Worm (Caenorhabditis elegans) whole organism, L4 larva: ENCODE measurements around the gene F56C9.10.

Experiments used
- D1046.2 ChIP-seq: fragments of 200-800 bp; sonication (Bioruptor generic); IDR thresholded peaks from 2 replicates; pipeline ENCODE4 v1.3.6; 2022; ENCODE audit warnings: missing genetic modification characterization, missing compliant biosample characterization
- F10B5.3 ChIP-seq: sonication (generic microtip); optimal IDR thresholded peaks from 2 replicates; lab custom pipeline; 2016; ENCODE audit warnings: mild to moderate bottlenecking, missing genetic modification characterization, missing compliant biosample characterization
- F44E2.7 ChIP-seq: fragments of 200-800 bp; sonication (Bioruptor generic); IDR thresholded peaks from 2 replicates; pipeline ENCODE4 v2.1.2; 2022; ENCODE audit warnings: missing genetic modification characterization, missing compliant biosample characterization
- F49E8.2 ChIP-seq: sonication (generic microtip); optimal IDR thresholded peaks from 2 replicates; lab custom pipeline; 2016; ENCODE audit warnings: missing compliant biosample characterization, mild to moderate bottlenecking, missing genetic modification characterization, borderline replicate concordance
- T26A8.4 ChIP-seq: fragments of 200-800 bp; sonication (Bioruptor generic); IDR thresholded peaks from 2 replicates; pipeline ENCODE4 v1.3.6; 2022; ENCODE audit warnings: missing genetic modification characterization, missing compliant biosample characterization
- Y5F2A.4 ChIP-seq: fragments of 200-800 bp; sonication (Bioruptor generic); optimal IDR thresholded peaks from 2 replicates; lab custom pipeline; 2018; ENCODE audit warnings: mild to moderate bottlenecking, missing genetic modification characterization, missing compliant biosample characterization
- Y75B8A.6 ChIP-seq: fragments of 200-800 bp; sonication (Bioruptor generic); IDR thresholded peaks from 2 replicates; pipeline ENCODE4 v1.3.6; 2022; ENCODE audit warnings: missing genetic modification reagents, missing genetic modification characterization, missing compliant biosample characterization
- ZK337.2 ChIP-seq: fragments of 200-800 bp; sonication (Bioruptor generic); IDR thresholded peaks from 2 replicates; pipeline ENCODE4 v1.3.6; 2022; ENCODE audit warnings: missing genetic modification reagents, missing genetic modification characterization, missing compliant biosample characterization
- aha-1 ChIP-seq: fragments of 150-350 bp; peaks from one replicate; lab custom pipeline; 2014; ENCODE audit warnings: missing biosample characterization, missing genetic modification characterization
- ama-1 ChIP-seq: fragments of 150-350 bp; optimal IDR thresholded peaks from 2 replicates; lab custom pipeline; 2014; ENCODE audit warnings: inconsistent platforms, mixed read lengths
- arid-1 ChIP-seq: fragments of 200-800 bp; sonication (Bioruptor generic); conservative IDR thresholded peaks from 2 replicates; pipeline ENCODE4 v1.3.6; 2022; ENCODE audit warnings: missing genetic modification reagents, missing genetic modification characterization, missing compliant biosample characterization
- attf-4 ChIP-seq: sonication (generic microtip); optimal IDR thresholded peaks from 3 replicates; lab custom pipeline; 2017; ENCODE audit warnings: missing biosample characterization, missing genetic modification characterization
- ceh-62 ChIP-seq: sonication (generic microtip); optimal IDR thresholded peaks from 2 replicates; lab custom pipeline; 2017; ENCODE audit warnings: missing biosample characterization, missing genetic modification characterization
- ces-1 ChIP-seq: fragments of 150-350 bp; sonication (generic microtip); optimal IDR thresholded peaks from 4 replicates; lab custom pipeline; 2014; ENCODE audit warnings: missing biosample characterization, missing genetic modification reagents, missing genetic modification characterization
- ctbp-1 ChIP-seq: fragments of 200-800 bp; sonication (Bioruptor generic); IDR thresholded peaks from 2 replicates; pipeline ENCODE4 v1.3.6; 2022; ENCODE audit warnings: missing genetic modification reagents, missing genetic modification characterization, missing compliant biosample characterization
- daf-16 ChIP-seq, 3 experiments: sonication (generic microtip); optimal IDR thresholded peaks; 2 replicates each; lab custom pipeline; 2016 to 2017; ENCODE audit warnings: missing genetic modification characterization in 3 of 3, missing genetic modification reagents in 3 of 3, mild to moderate bottlenecking in 2 of 3, missing compliant biosample characterization in 2 of 3, missing biosample characterization in 1 of 3, moderate library complexity in 1 of 3
- lin-1 ChIP-seq: fragments of 200-800 bp; sonication (Bioruptor generic); IDR thresholded peaks from 2 replicates; pipeline ENCODE4 v1.3.6; 2022; ENCODE audit warnings: missing genetic modification reagents, missing genetic modification characterization, missing compliant biosample characterization
- lin-13 ChIP-seq: fragments of 150-350 bp; optimal IDR thresholded peaks from 2 replicates; lab custom pipeline; 2014; ENCODE audit warnings: missing biosample characterization, missing genetic modification reagents, missing genetic modification characterization
- lin-29 ChIP-seq: fragments of 200-800 bp; sonication (Bioruptor generic); IDR thresholded peaks from 2 replicates; pipeline ENCODE4 v1.3.6; 2022; ENCODE audit warnings: missing genetic modification reagents, missing genetic modification characterization, missing compliant biosample characterization
- lir-3 ChIP-seq: sonication (generic microtip); optimal IDR thresholded peaks from 2 replicates; lab custom pipeline; 2016; ENCODE audit warnings: mild to moderate bottlenecking, missing genetic modification characterization, missing compliant biosample characterization
- madf-9 ChIP-seq: fragments of 200-800 bp; sonication (Bioruptor generic); conservative IDR thresholded peaks from 2 replicates; pipeline ENCODE4 v1.3.6; 2022; ENCODE audit warnings: missing genetic modification reagents, missing genetic modification characterization, missing compliant biosample characterization
- mdl-1 ChIP-seq, 2 experiments: fragments of 150-350 bp in 1 of 2; sonication (generic microtip) in 1 of 2; optimal IDR thresholded peaks; 2 replicates each; lab custom pipeline; 2014 to 2017; ENCODE audit warnings: missing biosample characterization in 2 of 2, missing genetic modification characterization in 2 of 2
- mdt-29 ChIP-seq: fragments of 200-800 bp; sonication (Bioruptor generic); IDR thresholded peaks from 2 replicates; pipeline ENCODE4 v1.3.6; 2022; ENCODE audit warnings: missing genetic modification reagents, missing genetic modification characterization, missing compliant biosample characterization
- mxl-3 ChIP-seq: fragments of 200-800 bp; sonication (Bioruptor generic); optimal IDR thresholded peaks from 2 replicates; lab custom pipeline; 2018; ENCODE audit warnings: mild to moderate bottlenecking, missing genetic modification characterization, missing compliant biosample characterization
- nhr-10 ChIP-seq: fragments of 150-350 bp; optimal IDR thresholded peaks from 2 replicates; lab custom pipeline; 2014; ENCODE audit warnings: missing biosample characterization, missing genetic modification characterization
- nhr-11 ChIP-seq: fragments of 150-350 bp; optimal IDR thresholded peaks from 2 replicates; lab custom pipeline; 2014; ENCODE audit warnings: missing biosample characterization, missing genetic modification characterization
- nhr-237 ChIP-seq: sonication (generic microtip); optimal IDR thresholded peaks from 2 replicates; lab custom pipeline; 2017; ENCODE audit warnings: missing biosample characterization, missing genetic modification characterization
- nhr-41 ChIP-seq: fragments of 200-800 bp; sonication (Bioruptor generic); IDR thresholded peaks from 2 replicates; pipeline ENCODE4 v1.3.6; 2022; ENCODE audit warnings: missing genetic modification reagents, missing genetic modification characterization, missing compliant biosample characterization
- nhr-76 ChIP-seq: fragments of 150-350 bp; optimal IDR thresholded peaks from 2 replicates; lab custom pipeline; 2014; ENCODE audit warnings: missing biosample characterization, missing genetic modification characterization
- nhr-77 ChIP-seq: fragments of 150-350 bp; optimal IDR thresholded peaks from 2 replicates; lab custom pipeline; 2014; ENCODE audit warnings: missing biosample characterization, missing genetic modification characterization
- pha-4 ChIP-seq, 2 experiments: fragments of 150-350 bp in 1 of 2; fragments of 200-800 bp in 1 of 2; sonication (Bioruptor generic) in 1 of 2; IDR thresholded peaks in 1 of 2; optimal IDR thresholded peaks in 1 of 2; 2 replicates each; pipeline versions ENCODE4 v1.3.6 to Lab custom; 2014 to 2022; ENCODE audit warnings: missing genetic modification characterization in 2 of 2, missing genetic modification reagents in 2 of 2, missing biosample characterization in 1 of 2, missing compliant biosample characterization in 1 of 2
- php-3 ChIP-seq: fragments of 200-800 bp; sonication (Bioruptor generic); IDR thresholded peaks from 2 replicates; pipeline ENCODE4 v1.3.6; 2022; ENCODE audit warnings: missing genetic modification reagents, missing genetic modification characterization, missing compliant biosample characterization
- rbr-2 ChIP-seq: sonication (generic microtip); optimal IDR thresholded peaks from 2 replicates; lab custom pipeline; 2016; ENCODE audit warnings: missing genotype, missing genetic modification characterization, missing compliant biosample characterization
- saeg-2 ChIP-seq: fragments of 200-800 bp; sonication (Bioruptor generic); IDR thresholded peaks from 2 replicates; pipeline ENCODE4 v1.3.6; 2022; ENCODE audit warnings: missing genetic modification reagents, missing genetic modification characterization, missing compliant biosample characterization
- sdz-12 ChIP-seq: fragments of 200-800 bp; sonication (Bioruptor generic); optimal IDR thresholded peaks from 2 replicates; lab custom pipeline; 2018; ENCODE audit warnings: mild to moderate bottlenecking, missing genetic modification characterization, missing compliant biosample characterization
- set-16 ChIP-seq: fragments of 200-800 bp; sonication (Bioruptor generic); IDR thresholded peaks from 2 replicates; pipeline ENCODE4 v1.3.6; 2022; ENCODE audit warnings: missing genetic modification reagents, missing genetic modification characterization, missing compliant biosample characterization
- snpc-1.2 ChIP-seq: fragments of 200-800 bp; sonication (Bioruptor generic); IDR thresholded peaks from 2 replicates; pipeline ENCODE4 v1.3.6; 2022; ENCODE audit warnings: missing genetic modification reagents, missing genetic modification characterization, missing compliant biosample characterization
- spr-3 ChIP-seq: fragments of 200-800 bp; sonication (Bioruptor generic); optimal IDR thresholded peaks from 2 replicates; lab custom pipeline; 2018; ENCODE audit warnings: mild to moderate bottlenecking, missing genetic modification characterization, missing compliant biosample characterization
- tag-97 ChIP-seq: fragments of 200-800 bp; sonication (Bioruptor generic); IDR thresholded peaks from 2 replicates; pipeline ENCODE4 v1.3.6; 2022; ENCODE audit warnings: missing genetic modification characterization, missing compliant biosample characterization
- tra-1 ChIP-seq: fragments of 200-800 bp; sonication (Bioruptor generic); IDR thresholded peaks from 2 replicates; pipeline ENCODE4 v1.3.6; 2022; ENCODE audit warnings: missing genetic modification reagents, missing genetic modification characterization, missing compliant biosample characterization
- unc-39 ChIP-seq: sonication (generic microtip); optimal IDR thresholded peaks from 2 replicates; lab custom pipeline; 2017; ENCODE audit warnings: missing biosample characterization, missing genetic modification characterization
- unc-62 ChIP-seq, 3 experiments: fragments of 150-350 bp in 1 of 3; sonication (generic microtip); optimal IDR thresholded peaks in 2 of 3; peaks in 1 of 3; 1 replicate in 1 of 3; 2 replicates in 2 of 3; lab custom pipeline; 2014 to 2017; ENCODE audit warnings: missing biosample characterization in 3 of 3, missing genetic modification characterization in 3 of 3, missing genetic modification reagents in 3 of 3, missing genotype in 1 of 3
- zag-1 ChIP-seq: fragments of 150-350 bp; optimal IDR thresholded peaks from 2 replicates; lab custom pipeline; 2014; ENCODE audit warnings: missing biosample characterization, missing genetic modification characterization
- zip-11 ChIP-seq: fragments of 200-800 bp; sonication (Bioruptor generic); IDR thresholded peaks from 2 replicates; pipeline ENCODE4 v1.3.6; 2022; ENCODE audit warnings: missing genetic modification characterization, missing compliant biosample characterization

F56C9.10 gene

ce11 chrIII:7336214-7336613 is 1.1 kb upstream of the F56C9.10 start, which contains the start of gene gsp-2 (continued):
- TF ChIP-seq nhr-76 (no peak), arid-1 (peak; percentile 79), nhr-77 (tag; lab: Kevin White, UChicago) (peak; percentile 50), aha-1 (tag; lab: Kevin White, UChicago) (peak; percentile 97), lin-1 (peak; percentile 57; the same call in 1 of the 2 replicates), ZK337.2 (GFP tag; lab: Robert Waterston, UW) (no peak), nhr-237 (no peak), madf-9 (no peak), nhr-10 (tag; lab: Kevin White, UChicago) (no peak), nhr-11 (tag; lab: Kevin White, UChicago) (peak; percentile 74), daf-16 (GFP tag; optimal IDR thresholded peaks at IDR 0.05; lab: Kevin White, UChicago) (no peak), daf-16 (tag; optimal IDR thresholded peaks at IDR 0.05; lab: Kevin White, UChicago) (peak; percentile 64), snpc-1.2 (GFP tag; lab: Robert Waterston, UW) (0 out of 2 replicates have a peak, but pooled peaks have one; percentile 33), lin-29 (no peak), Y75B8A.6 (GFP tag; lab: Robert Waterston, UW) (peak; percentile 63; the same call in 1 of the 2 replicates), pha-4 (GFP tag; IDR thresholded peaks at IDR 0.05; lab: Robert Waterston, UW) (peak; percentile 22; the same call in 1 of the 2 replicates), pha-4 (tag; optimal IDR thresholded peaks at IDR 0.05; lab: Kevin White, UChicago) (no peak), lir-3 (tag; lab: Kevin White, UChicago) (no peak), mxl-3 (peak; percentile 55), set-16 (GFP tag; lab: Robert Waterston, UW) (peak; percentile 40; the same call in 1 of the 2 replicates), ces-1 (no peak), saeg-2 (GFP tag; lab: Robert Waterston, UW) (no peak), F10B5.3 (tag; lab: Kevin White, UChicago) (no peak), ama-1 (lab: Kevin White, UChicago) (peak; percentile 7), ctbp-1 (GFP tag; lab: Robert Waterston, UW) (no peak), unc-62 (GFP tag; optimal IDR thresholded peaks at IDR 0.05 in 1 of 2; lab: Kevin White, UChicago) (peak in 1 of 2 experiments; percentile 96), unc-62 (tag; optimal IDR thresholded peaks at IDR 0.05; lab: Kevin White, UChicago) (no peak), nhr-41 (0 out of 2 replicates have a peak, but pooled peaks have one; percentile 35), tra-1 (no peak), D1046.2 (GFP tag; lab: Robert Waterston, UW) (no peak), ceh-62 (tag; lab: Kevin White, UChicago) (no peak), Y5F2A.4 (GFP tag; lab: Kevin White, UChicago) (no peak), F44E2.7 (GFP tag; lab: Robert Waterston, UW) (no peak), spr-3 (GFP tag; lab: Kevin White, UChicago) (no peak), T26A8.4 (GFP tag; lab: Robert Waterston, UW) (peak; percentile 30; the same call in 1 of the 2 replicates), tag-97 (GFP tag; lab: Robert Waterston, UW) (no peak), F49E8.2 (no peak), php-3 (GFP tag; lab: Robert Waterston, UW) (no peak), mdl-1 (tag; optimal IDR thresholded peaks at IDR 0.05; lab: Kevin White, UChicago) (peak in 1 of 2 experiments; percentile 55), zag-1 (tag; lab: Kevin White, UChicago) (no peak), lin-13 (GFP tag; lab: Kevin White, UChicago) (no peak), zip-11 (GFP tag; lab: Robert Waterston, UW) (no peak), attf-4 (tag; lab: Kevin White, UChicago) (no peak), mdt-29 (peak; percentile 68), rbr-2 (peak; percentile 41), unc-39 (no peak), sdz-12 (no peak)
